Fruit fly (Drosophila melanogaster): ENCODE measurements around the gene CG12011.

CG12011 gene

dm6 chr3L:1672627-1673026 is 21.8 kb upstream of the CG12011 start, which contains the start of gene CG13930:
Gene CG13930 (minus strand): TSS chr3L:1672727.
- TF ChIP-seq CG17801 (GFP tag; optimal IDR thresholded peaks at IDR 0.05; ENCODE audit: partially characterized antibody): no peak

- no peak for TF ChIP-seq CG17801 (GFP tag; optimal IDR thresholded peaks at IDR 0.05; ENCODE audit: partially characterized antibody)
These were observed 20.0 kb upstream of the CG12011 start, which contains the start of gene CG7991 for dm6 chr3L:1674381-1674780. Gene CG7991 (plus strand): TSS chr3L:1674709.

- no peak for TF ChIP-seq CG17801 (GFP tag; optimal IDR thresholded peaks at IDR 0.05; ENCODE audit: partially characterized antibody)
These were observed 19.2 kb upstream of the CG12011 start for dm6 chr3L:1675242-1675641.

dm6 chr3L:1676222-1676621 is 18.2 kb upstream of the CG12011 start:
- TF ChIP-seq CG17801 (GFP tag; optimal IDR thresholded peaks at IDR 0.05; ENCODE audit: partially characterized antibody): no peak

- no peak for TF ChIP-seq CG17801 (GFP tag; optimal IDR thresholded peaks at IDR 0.05; ENCODE audit: partially characterized antibody)
These were observed 15.0 kb upstream of the CG12011 start for dm6 chr3L:1679394-1679793.

dm6 chr3L:1683091-1683490 is 11.3 kb upstream of the CG12011 start:
- TF ChIP-seq CG17801 (GFP tag; optimal IDR thresholded peaks at IDR 0.05; ENCODE audit: partially characterized antibody): no peak

- TF ChIP-seq CG17801 (GFP tag; optimal IDR thresholded peaks at IDR 0.05; ENCODE audit: partially characterized antibody): no peak
These were observed 6.3 kb upstream of the CG12011 start for dm6 chr3L:1688161-1688560.

dm6 chr3L:1688569-1688968 is 5.8 kb upstream of the CG12011 start:
- no peak for TF ChIP-seq CG17801 (GFP tag; optimal IDR thresholded peaks at IDR 0.05; ENCODE audit: partially characterized antibody)

dm6 chr3L:1690727-1691413 is 3.5 kb upstream of the CG12011 start:
- no peak for TF ChIP-seq CG17801 (GFP tag; optimal IDR thresholded peaks at IDR 0.05; ENCODE audit: partially characterized antibody)

dm6 chr3L:1692122-1692786 is 2.2 kb upstream of the CG12011 start:
- TF ChIP-seq CG17801 (GFP tag; optimal IDR thresholded peaks at IDR 0.05; ENCODE audit: partially characterized antibody): no peak

dm6 chr3L:1692859-1693258 is 1.6 kb upstream of the CG12011 start:
- no peak for TF ChIP-seq CG17801 (GFP tag; optimal IDR thresholded peaks at IDR 0.05; ENCODE audit: partially characterized antibody)

dm6 chr3L:1702367-1702927 is 8.0 kb downstream of the CG12011 start, which contains the start of gene CG13931:
Gene CG13931 (minus strand): TSS chr3L:1702407.
- TF ChIP-seq CG17801 (GFP tag; optimal IDR thresholded peaks at IDR 0.05; ENCODE audit: partially characterized antibody): no peak

dm6 chr3L:1709161-1709560 is 14.7 kb downstream of the CG12011 start:
- TF ChIP-seq CG17801 (GFP tag; optimal IDR thresholded peaks at IDR 0.05; ENCODE audit: partially characterized antibody): no peak

dm6 chr3L:1710562-1710961 is 16.1 kb downstream of the CG12011 start:
- TF ChIP-seq CG17801 (GFP tag; optimal IDR thresholded peaks at IDR 0.05; ENCODE audit: partially characterized antibody): no peak

- TF ChIP-seq CG17801 (GFP tag; optimal IDR thresholded peaks at IDR 0.05; ENCODE audit: partially characterized antibody): no peak
These were observed 16.8 kb downstream of the CG12011 start for dm6 chr3L:1711218-1711617.

dm6 chr3L:1723053-1723452 is 28.6 kb downstream of the CG12011 start, which contains the start of gene CG18171:
Gene CG18171 (minus strand): TSS chr3L:1723153.
- TF ChIP-seq CG17801 (GFP tag; optimal IDR thresholded peaks at IDR 0.05; ENCODE audit: partially characterized antibody): no peak
